Worm (Caenorhabditis elegans) whole organism, L2 larva: ENCODE results near the gene C06E2.1.

Source experiments
- C34F6.9 ChIP-seq: fragments of 150-350 bp; optimal IDR thresholded peaks from 2 replicates; lab custom pipeline; 2014; ENCODE audit warnings: missing biosample characterization, missing genetic modification characterization
- F13H6.1 ChIP-seq: sonication (generic microtip); optimal IDR thresholded peaks from 2 replicates; lab custom pipeline; 2016; ENCODE audit warnings: missing genetic modification characterization, missing compliant biosample characterization
- Y55F3AM.14 ChIP-seq: fragments of 200-800 bp; sonication (Bioruptor generic); optimal IDR thresholded peaks from 2 replicates; lab custom pipeline; 2018; ENCODE audit warnings: mild to moderate bottlenecking, missing genetic modification characterization, missing compliant biosample characterization
- ZK546.5 ChIP-seq: sonication (generic microtip); optimal IDR thresholded peaks from 2 replicates; lab custom pipeline; 2017; ENCODE audit warnings: missing biosample characterization, missing genetic modification characterization
- alr-1 ChIP-seq: fragments of 150-350 bp; optimal IDR thresholded peaks from 2 replicates; lab custom pipeline; 2014; ENCODE audit warnings: missing biosample characterization, missing genetic modification characterization
- aly-2 ChIP-seq: fragments of 150-350 bp; optimal IDR thresholded peaks from 2 replicates; lab custom pipeline; 2014; ENCODE audit warnings: missing biosample characterization, missing genetic modification characterization
- blmp-1 ChIP-seq: sonication (generic microtip); optimal IDR thresholded peaks from 2 replicates; lab custom pipeline; 2017; ENCODE audit warnings: missing genetic modification characterization, mild to moderate bottlenecking, missing compliant biosample characterization, antibody characterized with exemption, moderate library complexity; ENCODE audit not compliant: insufficient read depth
- ceh-16 ChIP-seq: fragments of 150-350 bp; optimal IDR thresholded peaks from 2 replicates; lab custom pipeline; 2014; ENCODE audit warnings: missing biosample characterization, missing genetic modification characterization
- ceh-82 ChIP-seq: fragments of 150-350 bp; optimal IDR thresholded peaks from 2 replicates; lab custom pipeline; 2014; ENCODE audit warnings: missing biosample characterization, missing genetic modification characterization
- crh-2 ChIP-seq: sonication (generic microtip); optimal IDR thresholded peaks from 2 replicates; lab custom pipeline; 2017; ENCODE audit warnings: missing biosample characterization, missing genetic modification characterization
- dmd-4 ChIP-seq: sonication (generic microtip); optimal IDR thresholded peaks from 2 replicates; lab custom pipeline; 2017; ENCODE audit warnings: missing biosample characterization, missing genetic modification characterization
- egl-27 ChIP-seq: sonication (generic microtip); optimal IDR thresholded peaks from 3 replicates; lab custom pipeline; 2017; ENCODE audit warnings: missing biosample characterization, missing genetic modification reagents, missing genetic modification characterization
- elt-1 ChIP-seq: fragments of 150-350 bp; optimal IDR thresholded peaks from 2 replicates; lab custom pipeline; 2014; ENCODE audit warnings: missing biosample characterization, missing genetic modification characterization
- elt-3 ChIP-seq: sonication (generic microtip); optimal IDR thresholded peaks from 2 replicates; lab custom pipeline; 2017; ENCODE audit warnings: missing biosample characterization, missing genetic modification characterization
- fos-1 ChIP-seq: fragments of 150-350 bp; optimal IDR thresholded peaks from 2 replicates; lab custom pipeline; 2014; ENCODE audit warnings: missing biosample characterization, missing genetic modification characterization
- gmeb-1 ChIP-seq: fragments of 150-350 bp; optimal IDR thresholded peaks from 2 replicates; lab custom pipeline; 2014; ENCODE audit warnings: missing biosample characterization, missing genetic modification characterization
- lin-11 ChIP-seq: fragments of 150-350 bp; sonication (generic microtip); optimal IDR thresholded peaks from 2 replicates; lab custom pipeline; 2014; ENCODE audit warnings: missing biosample characterization, missing genetic modification characterization, inconsistent platforms, mixed read lengths
- lin-39 ChIP-seq: fragments of 150-350 bp; optimal IDR thresholded peaks from 2 replicates; lab custom pipeline; 2014; ENCODE audit warnings: missing biosample characterization, missing genetic modification reagents, missing genetic modification characterization
- lsy-2 ChIP-seq, 2 experiments: fragments of 150-350 bp in 1 of 2; sonication (generic microtip) in 1 of 2; optimal IDR thresholded peaks; 2 replicates each; lab custom pipeline; 2014 to 2017; ENCODE audit warnings: missing biosample characterization in 2 of 2, missing genetic modification characterization in 2 of 2
- mab-5 ChIP-seq: fragments of 150-350 bp; optimal IDR thresholded peaks from 2 replicates; lab custom pipeline; 2014; ENCODE audit warnings: missing biosample characterization, missing genetic modification characterization
- mbf-1 ChIP-seq: sonication (generic microtip); optimal IDR thresholded peaks from 2 replicates; lab custom pipeline; 2017; ENCODE audit warnings: missing biosample characterization, missing genetic modification characterization
- mdl-1 ChIP-seq, 2 experiments: fragments of 150-350 bp in 1 of 2; sonication (generic microtip) in 1 of 2; optimal IDR thresholded peaks; 2 replicates each; lab custom pipeline; 2017; ENCODE audit warnings: missing biosample characterization in 2 of 2, missing genetic modification characterization in 2 of 2
- nhr-10 ChIP-seq: sonication (generic microtip); optimal IDR thresholded peaks from 2 replicates; lab custom pipeline; 2017; ENCODE audit warnings: missing biosample characterization, missing genetic modification characterization
- nhr-11 ChIP-seq: fragments of 150-350 bp; optimal IDR thresholded peaks from 2 replicates; lab custom pipeline; 2014; ENCODE audit warnings: missing biosample characterization, missing genetic modification characterization
- nhr-12 ChIP-seq: fragments of 150-350 bp; optimal IDR thresholded peaks from 2 replicates; lab custom pipeline; 2014; ENCODE audit warnings: missing biosample characterization, missing genetic modification characterization
- nhr-129 ChIP-seq: fragments of 150-350 bp; optimal IDR thresholded peaks from 2 replicates; lab custom pipeline; 2014; ENCODE audit warnings: missing biosample characterization, missing genetic modification characterization
- nhr-21 ChIP-seq: fragments of 150-350 bp; optimal IDR thresholded peaks from 2 replicates; lab custom pipeline; 2014; ENCODE audit warnings: missing biosample characterization, missing genetic modification characterization
- nhr-23 ChIP-seq: fragments of 150-350 bp; optimal IDR thresholded peaks from 2 replicates; lab custom pipeline; 2014; ENCODE audit warnings: missing biosample characterization, missing genetic modification reagents, missing genetic modification characterization
- nhr-237 ChIP-seq: fragments of 150-350 bp; optimal IDR thresholded peaks from 2 replicates; lab custom pipeline; 2014; ENCODE audit warnings: missing biosample characterization, missing genetic modification characterization
- nhr-25 ChIP-seq: fragments of 150-350 bp; sonication (generic microtip); optimal IDR thresholded peaks from 3 replicates; lab custom pipeline; 2014; ENCODE audit warnings: missing biosample characterization, missing genetic modification characterization
- nhr-6 ChIP-seq: fragments of 150-350 bp; optimal IDR thresholded peaks from 2 replicates; lab custom pipeline; 2014; ENCODE audit warnings: missing biosample characterization, missing genetic modification characterization
- nhr-77 ChIP-seq: fragments of 150-350 bp; optimal IDR thresholded peaks from 2 replicates; lab custom pipeline; 2014; ENCODE audit warnings: missing biosample characterization, missing genetic modification characterization
- peb-1 ChIP-seq: fragments of 150-350 bp; optimal IDR thresholded peaks from 2 replicates; lab custom pipeline; 2014; ENCODE audit warnings: missing biosample characterization, missing genetic modification characterization
- sem-4 ChIP-seq: fragments of 150-350 bp; optimal IDR thresholded peaks from 2 replicates; lab custom pipeline; 2014; ENCODE audit warnings: missing biosample characterization, missing genetic modification reagents, missing genetic modification characterization
- skn-1 ChIP-seq: sonication (generic microtip); optimal IDR thresholded peaks from 2 replicates; lab custom pipeline; 2017; ENCODE audit warnings: missing biosample characterization, missing genetic modification characterization
- sma-3 ChIP-seq: sonication (generic microtip); optimal IDR thresholded peaks from 2 replicates; lab custom pipeline; 2016; ENCODE audit warnings: missing genetic modification reagents, missing genetic modification characterization, missing compliant biosample characterization
- sma-9 ChIP-seq, 2 experiments: fragments of 150-350 bp in 1 of 2; sonication (generic microtip) in 1 of 2; optimal IDR thresholded peaks; 2 replicates each; lab custom pipeline; 2014 to 2016; ENCODE audit warnings: missing genetic modification characterization in 2 of 2, mild to moderate bottlenecking in 1 of 2, missing biosample characterization in 1 of 2, missing compliant biosample characterization in 1 of 2, missing genetic modification reagents in 1 of 2, moderate library complexity in 1 of 2
- snpc-4 ChIP-seq: fragments of 150-350 bp; optimal IDR thresholded peaks from 2 replicates; lab custom pipeline; 2014; ENCODE audit warnings: missing biosample characterization, missing genetic modification characterization
- zag-1 ChIP-seq: fragments of 150-350 bp; optimal IDR thresholded peaks from 2 replicates; lab custom pipeline; 2014; ENCODE audit warnings: missing biosample characterization, missing genetic modification characterization
- ztf-1 ChIP-seq: fragments of 200-800 bp; sonication (Bioruptor generic); conservative IDR thresholded peaks from 2 replicates; pipeline ENCODE4 v1.3.6; 2022; ENCODE audit warnings: missing genetic modification characterization, missing compliant biosample characterization
- ztf-11 ChIP-seq: sonication (generic microtip); optimal IDR thresholded peaks from 2 replicates; lab custom pipeline; 2017; ENCODE audit warnings: missing biosample characterization, missing genetic modification characterization
- ztf-4 ChIP-seq: fragments of 150-350 bp; optimal IDR thresholded peaks from 2 replicates; lab custom pipeline; 2014; ENCODE audit warnings: missing biosample characterization, missing genetic modification characterization

Gene C06E2.1

ce11 chrX:8835405-8835804, 39.2 kb downstream of the C06E2.1 start, which contains the start of gene sec-15:
Gene sec-15 (minus strand): TSS chrX:8835715.
- TF ChIP-seq sma-9 (GFP tag; optimal IDR thresholded peaks at IDR 0.05; lab: Kevin White, UChicago) (no peak), sma-9 (tag; optimal IDR thresholded peaks at IDR 0.05; lab: Kevin White, UChicago) (no peak), peb-1 (tag; lab: Kevin White, UChicago) (no peak), ztf-4 (tag; lab: Kevin White, UChicago) (no peak), lsy-2 (tag; optimal IDR thresholded peaks at IDR 0.05; lab: Kevin White, UChicago) (no peak), elt-1 (tag; lab: Kevin White, UChicago) (no peak), crh-2 (tag; lab: Kevin White, UChicago) (no peak), nhr-129 (no peak), elt-3 (tag; lab: Kevin White, UChicago) (no peak), Y55F3AM.14 (GFP tag; lab: Kevin White, UChicago) (no peak), snpc-4 (tag; lab: Kevin White, UChicago) (no peak), egl-27 (tag; lab: Kevin White, UChicago) (no peak), gmeb-1 (no peak), nhr-237 (tag; lab: Kevin White, UChicago) (no peak), nhr-21 (tag; lab: Kevin White, UChicago) (no peak), aly-2 (tag; lab: Kevin White, UChicago) (no peak), nhr-25 (no peak), ztf-11 (no peak), dmd-4 (tag; lab: Kevin White, UChicago) (no peak)

DNA sequence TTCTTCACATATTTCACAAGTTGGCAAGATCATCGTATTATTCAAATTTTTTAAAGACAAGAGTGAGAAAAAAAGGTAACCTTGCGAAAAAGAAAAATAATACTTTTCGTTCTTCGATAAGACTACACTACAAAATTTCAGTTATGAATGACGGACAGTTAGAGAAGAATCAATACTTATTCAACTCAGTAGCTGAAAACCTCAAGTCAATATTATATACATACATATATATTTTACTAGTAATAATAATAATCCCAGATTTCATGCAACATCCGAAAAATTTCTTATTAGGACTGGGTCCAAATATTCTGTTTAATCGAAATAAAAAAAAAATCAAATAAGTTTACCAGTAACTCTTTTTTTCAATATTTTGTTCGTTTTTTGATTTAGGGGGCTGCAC, 43.5 kb downstream of the C06E2.1 start, which contains the start of gene C28G1.6:
Gene C28G1.6 (minus strand): TSS at position 101 of the 400 bp plus-strand sequence.
- TF ChIP-seq peb-1 (tag; lab: Kevin White, UChicago) (no peak), fos-1 (tag; lab: Kevin White, UChicago) (peak; percentile 11)

DNA sequence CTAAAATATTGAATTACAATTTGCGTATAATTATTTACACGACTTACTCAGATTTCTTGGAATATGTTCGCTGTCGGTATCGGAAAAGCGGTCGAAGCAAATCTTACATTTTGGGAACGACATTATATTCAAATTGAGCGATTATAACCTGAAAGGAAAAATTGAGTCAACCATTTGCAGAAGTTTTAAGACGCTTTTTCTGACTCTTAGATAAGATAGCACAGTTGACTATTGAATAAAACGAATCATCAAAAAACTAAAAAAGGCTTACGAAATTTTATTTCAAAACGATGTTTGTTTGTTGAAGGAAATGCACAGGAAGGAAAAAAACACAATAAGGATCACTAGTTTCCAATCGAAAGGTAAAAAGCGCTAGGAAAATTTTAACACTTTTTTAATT, 46.3 kb downstream of the C06E2.1 start, which contains the start of gene rcs-1:
Gene rcs-1 (minus strand): TSS at position 176 of the 400 bp plus-strand sequence.
- no peak for TF ChIP-seq nhr-21 (tag; lab: Kevin White, UChicago)
- TF ChIP-seq fos-1 (tag; lab: Kevin White, UChicago) = peak; percentile 71

DNA sequence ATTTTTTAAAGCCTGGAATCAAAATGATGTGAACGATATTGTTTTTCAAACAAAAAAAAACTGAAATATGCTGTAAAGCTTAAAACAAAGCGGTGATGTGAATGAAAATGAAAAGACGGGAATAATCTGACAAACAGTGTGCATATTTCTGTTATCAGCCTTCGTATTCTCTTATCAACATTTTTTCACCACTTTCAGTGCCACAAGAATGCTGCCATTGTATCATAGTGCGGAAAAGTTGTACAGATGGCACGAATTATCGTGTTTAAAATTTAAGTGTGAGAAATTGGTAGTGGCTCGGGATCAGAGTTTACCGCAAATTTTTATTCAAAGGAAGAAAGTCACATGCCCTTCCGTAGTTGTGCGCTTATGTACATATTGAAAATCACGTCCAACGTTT, 50.2 kb downstream of the C06E2.1 start, which contains the start of gene ifd-1:
Gene ifd-1 (minus strand): TSS at position 12 of the 400 bp plus-strand sequence.
- TF ChIP-seq Y55F3AM.14 (GFP tag; lab: Kevin White, UChicago) (no peak), ceh-82 (tag; lab: Kevin White, UChicago) (no peak), mbf-1 (tag; lab: Kevin White, UChicago) (no peak), F13H6.1 (tag; lab: Kevin White, UChicago) (peak; percentile 14), ZK546.5 (no peak), ceh-16 (tag; lab: Kevin White, UChicago) (no peak), nhr-10 (tag; lab: Kevin White, UChicago) (no peak), elt-1 (tag; lab: Kevin White, UChicago) (no peak), egl-27 (tag; lab: Kevin White, UChicago) (no peak), lsy-2 (tag; optimal IDR thresholded peaks at IDR 0.05; lab: Kevin White, UChicago) (no peak), dmd-4 (tag; lab: Kevin White, UChicago) (no peak), ztf-4 (tag; lab: Kevin White, UChicago) (no peak), alr-1 (tag; lab: Kevin White, UChicago) (no peak), skn-1 (tag; lab: Kevin White, UChicago) (no peak), aly-2 (tag; lab: Kevin White, UChicago) (no peak), nhr-129 (peak; percentile 8), nhr-11 (tag; lab: Kevin White, UChicago) (no peak), lin-39 (tag; lab: Kevin White, UChicago) (no peak), snpc-4 (tag; lab: Kevin White, UChicago) (no peak), sem-4 (tag; lab: Kevin White, UChicago) (no peak), nhr-6 (no peak), nhr-12 (tag; lab: Kevin White, UChicago) (no peak), nhr-77 (no peak), ztf-1 (GFP tag; lab: Robert Waterston, UW) (no peak), ztf-11 (no peak), mdl-1 (tag; optimal IDR thresholded peaks at IDR 0.05; lab: Kevin White, UChicago) (no peak), sma-9 (GFP tag; optimal IDR thresholded peaks at IDR 0.05; lab: Kevin White, UChicago) (peak; percentile 61), sma-9 (tag; optimal IDR thresholded peaks at IDR 0.05; lab: Kevin White, UChicago) (no peak), nhr-21 (tag; lab: Kevin White, UChicago) (no peak), sma-3 (no peak), crh-2 (tag; lab: Kevin White, UChicago) (peak; percentile 54), nhr-23 (no peak), mab-5 (tag; lab: Kevin White, UChicago) (no peak), C34F6.9 (tag; lab: Kevin White, UChicago) (no peak), zag-1 (tag; lab: Kevin White, UChicago) (no peak), gmeb-1 (no peak), blmp-1 (tag; lab: Kevin White, UChicago) (no peak), elt-3 (tag; lab: Kevin White, UChicago) (no peak), lin-11 (tag; lab: Kevin White, UChicago) (no peak), nhr-25 (no peak), fos-1 (tag; lab: Kevin White, UChicago) (peak; percentile 96)
